Worm (Caenorhabditis elegans) whole organism, L2 larva: ENCODE results near the gene pri-1.

Experiments
- C34F6.9 ChIP-seq: fragments of 150-350 bp; optimal IDR thresholded peaks from 2 replicates; lab custom pipeline; 2014; ENCODE audit warnings: missing biosample characterization, missing genetic modification characterization
- F13H6.1 ChIP-seq: sonication (generic microtip); optimal IDR thresholded peaks from 2 replicates; lab custom pipeline; 2016; ENCODE audit warnings: missing genetic modification characterization, missing compliant biosample characterization
- Y55F3AM.14 ChIP-seq: fragments of 200-800 bp; sonication (Bioruptor generic); optimal IDR thresholded peaks from 2 replicates; lab custom pipeline; 2018; ENCODE audit warnings: mild to moderate bottlenecking, missing genetic modification characterization, missing compliant biosample characterization
- ZK546.5 ChIP-seq: sonication (generic microtip); optimal IDR thresholded peaks from 2 replicates; lab custom pipeline; 2017; ENCODE audit warnings: missing biosample characterization, missing genetic modification characterization
- alr-1 ChIP-seq: fragments of 150-350 bp; optimal IDR thresholded peaks from 2 replicates; lab custom pipeline; 2014; ENCODE audit warnings: missing biosample characterization, missing genetic modification characterization
- aly-2 ChIP-seq: fragments of 150-350 bp; optimal IDR thresholded peaks from 2 replicates; lab custom pipeline; 2014; ENCODE audit warnings: missing biosample characterization, missing genetic modification characterization
- blmp-1 ChIP-seq: sonication (generic microtip); optimal IDR thresholded peaks from 2 replicates; lab custom pipeline; 2017; ENCODE audit warnings: missing genetic modification characterization, mild to moderate bottlenecking, missing compliant biosample characterization, antibody characterized with exemption, moderate library complexity; ENCODE audit not compliant: insufficient read depth
- crh-2 ChIP-seq: sonication (generic microtip); optimal IDR thresholded peaks from 2 replicates; lab custom pipeline; 2017; ENCODE audit warnings: missing biosample characterization, missing genetic modification characterization
- egl-27 ChIP-seq: sonication (generic microtip); optimal IDR thresholded peaks from 3 replicates; lab custom pipeline; 2017; ENCODE audit warnings: missing biosample characterization, missing genetic modification reagents, missing genetic modification characterization
- elt-1 ChIP-seq: fragments of 150-350 bp; optimal IDR thresholded peaks from 2 replicates; lab custom pipeline; 2014; ENCODE audit warnings: missing biosample characterization, missing genetic modification characterization
- elt-3 ChIP-seq: sonication (generic microtip); optimal IDR thresholded peaks from 2 replicates; lab custom pipeline; 2017; ENCODE audit warnings: missing biosample characterization, missing genetic modification characterization
- fos-1 ChIP-seq: fragments of 150-350 bp; optimal IDR thresholded peaks from 2 replicates; lab custom pipeline; 2014; ENCODE audit warnings: missing biosample characterization, missing genetic modification characterization
- gmeb-1 ChIP-seq: fragments of 150-350 bp; optimal IDR thresholded peaks from 2 replicates; lab custom pipeline; 2014; ENCODE audit warnings: missing biosample characterization, missing genetic modification characterization
- lin-11 ChIP-seq: fragments of 150-350 bp; sonication (generic microtip); optimal IDR thresholded peaks from 2 replicates; lab custom pipeline; 2014; ENCODE audit warnings: missing biosample characterization, missing genetic modification characterization, inconsistent platforms, mixed read lengths
- lin-13 ChIP-seq: fragments of 150-350 bp; optimal IDR thresholded peaks from 2 replicates; lab custom pipeline; 2014; ENCODE audit warnings: missing biosample characterization, missing genetic modification reagents, missing genetic modification characterization
- lin-39 ChIP-seq: fragments of 150-350 bp; optimal IDR thresholded peaks from 2 replicates; lab custom pipeline; 2014; ENCODE audit warnings: missing biosample characterization, missing genetic modification reagents, missing genetic modification characterization
- lsy-2 ChIP-seq, 2 experiments: fragments of 150-350 bp in 1 of 2; sonication (generic microtip) in 1 of 2; optimal IDR thresholded peaks; 2 replicates each; lab custom pipeline; 2014 to 2017; ENCODE audit warnings: missing biosample characterization in 2 of 2, missing genetic modification characterization in 2 of 2
- mab-5 ChIP-seq: fragments of 150-350 bp; optimal IDR thresholded peaks from 2 replicates; lab custom pipeline; 2014; ENCODE audit warnings: missing biosample characterization, missing genetic modification characterization
- mbf-1 ChIP-seq: sonication (generic microtip); optimal IDR thresholded peaks from 2 replicates; lab custom pipeline; 2017; ENCODE audit warnings: missing biosample characterization, missing genetic modification characterization
- mdl-1 ChIP-seq, 2 experiments: fragments of 150-350 bp in 1 of 2; sonication (generic microtip) in 1 of 2; optimal IDR thresholded peaks; 2 replicates each; lab custom pipeline; 2017; ENCODE audit warnings: missing biosample characterization in 2 of 2, missing genetic modification characterization in 2 of 2
- nhr-11 ChIP-seq: fragments of 150-350 bp; optimal IDR thresholded peaks from 2 replicates; lab custom pipeline; 2014; ENCODE audit warnings: missing biosample characterization, missing genetic modification characterization
- nhr-12 ChIP-seq: fragments of 150-350 bp; optimal IDR thresholded peaks from 2 replicates; lab custom pipeline; 2014; ENCODE audit warnings: missing biosample characterization, missing genetic modification characterization
- nhr-129 ChIP-seq: fragments of 150-350 bp; optimal IDR thresholded peaks from 2 replicates; lab custom pipeline; 2014; ENCODE audit warnings: missing biosample characterization, missing genetic modification characterization
- nhr-237 ChIP-seq: fragments of 150-350 bp; optimal IDR thresholded peaks from 2 replicates; lab custom pipeline; 2014; ENCODE audit warnings: missing biosample characterization, missing genetic modification characterization
- nhr-25 ChIP-seq: fragments of 150-350 bp; sonication (generic microtip); optimal IDR thresholded peaks from 3 replicates; lab custom pipeline; 2014; ENCODE audit warnings: missing biosample characterization, missing genetic modification characterization
- nhr-6 ChIP-seq: fragments of 150-350 bp; optimal IDR thresholded peaks from 2 replicates; lab custom pipeline; 2014; ENCODE audit warnings: missing biosample characterization, missing genetic modification characterization
- peb-1 ChIP-seq: fragments of 150-350 bp; optimal IDR thresholded peaks from 2 replicates; lab custom pipeline; 2014; ENCODE audit warnings: missing biosample characterization, missing genetic modification characterization
- sem-4 ChIP-seq: fragments of 150-350 bp; optimal IDR thresholded peaks from 2 replicates; lab custom pipeline; 2014; ENCODE audit warnings: missing biosample characterization, missing genetic modification reagents, missing genetic modification characterization
- skn-1 ChIP-seq: sonication (generic microtip); optimal IDR thresholded peaks from 2 replicates; lab custom pipeline; 2017; ENCODE audit warnings: missing biosample characterization, missing genetic modification characterization
- sma-3 ChIP-seq: sonication (generic microtip); optimal IDR thresholded peaks from 2 replicates; lab custom pipeline; 2016; ENCODE audit warnings: missing genetic modification reagents, missing genetic modification characterization, missing compliant biosample characterization
- sma-9 ChIP-seq, 2 experiments: fragments of 150-350 bp in 1 of 2; sonication (generic microtip) in 1 of 2; optimal IDR thresholded peaks; 2 replicates each; lab custom pipeline; 2014 to 2016; ENCODE audit warnings: missing genetic modification characterization in 2 of 2, mild to moderate bottlenecking in 1 of 2, missing biosample characterization in 1 of 2, missing compliant biosample characterization in 1 of 2, missing genetic modification reagents in 1 of 2, moderate library complexity in 1 of 2
- snpc-4 ChIP-seq: fragments of 150-350 bp; optimal IDR thresholded peaks from 2 replicates; lab custom pipeline; 2014; ENCODE audit warnings: missing biosample characterization, missing genetic modification characterization
- unc-39 ChIP-seq: fragments of 150-350 bp; optimal IDR thresholded peaks from 2 replicates; lab custom pipeline; 2014; ENCODE audit warnings: missing biosample characterization, missing genetic modification characterization
- unc-55 ChIP-seq: fragments of 150-350 bp; sonication (generic microtip); optimal IDR thresholded peaks from 3 replicates; lab custom pipeline; 2014; ENCODE audit warnings: missing biosample characterization, missing genetic modification reagents, missing genetic modification characterization
- unc-62 ChIP-seq: fragments of 150-350 bp; optimal IDR thresholded peaks from 2 replicates; lab custom pipeline; 2014; ENCODE audit warnings: missing biosample characterization, missing genetic modification reagents, missing genetic modification characterization
- zag-1 ChIP-seq: fragments of 150-350 bp; optimal IDR thresholded peaks from 2 replicates; lab custom pipeline; 2014; ENCODE audit warnings: missing biosample characterization, missing genetic modification characterization
- ztf-1 ChIP-seq: fragments of 200-800 bp; sonication (Bioruptor generic); conservative IDR thresholded peaks from 2 replicates; pipeline ENCODE4 v1.3.6; 2022; ENCODE audit warnings: missing genetic modification characterization, missing compliant biosample characterization
- ztf-11 ChIP-seq: sonication (generic microtip); optimal IDR thresholded peaks from 2 replicates; lab custom pipeline; 2017; ENCODE audit warnings: missing biosample characterization, missing genetic modification characterization
- ztf-4 ChIP-seq: fragments of 150-350 bp; optimal IDR thresholded peaks from 2 replicates; lab custom pipeline; 2014; ENCODE audit warnings: missing biosample characterization, missing genetic modification characterization

pri-1 gene

DNA sequence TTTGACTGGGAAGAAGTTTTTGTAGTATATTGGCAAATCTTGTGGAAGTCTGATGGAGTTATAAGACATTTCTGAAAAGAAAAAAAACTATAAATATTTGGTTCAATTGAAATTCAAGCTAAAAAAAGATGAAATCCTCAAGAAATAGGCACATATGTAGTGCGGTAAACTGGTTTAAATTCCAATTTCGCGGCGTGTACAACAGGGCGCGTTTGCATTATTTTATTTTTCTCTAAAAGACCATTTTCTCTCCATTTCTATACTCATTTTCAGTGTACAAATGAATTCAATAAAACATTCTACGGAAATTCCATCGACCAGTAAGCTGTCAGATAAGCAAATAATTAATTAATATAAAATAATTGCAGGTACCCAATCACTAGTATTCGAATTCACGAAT lies at the start of gene pri-1, which contains the start of gene F58A4.6:
TSS of gene pri-1 (minus strand) at position 71 of the 400 bp plus-strand sequence.
TSS of gene F58A4.6 (plus strand) at position 272 of the 400 bp plus-strand sequence.
- TF ChIP-seq elt-3 (tag; lab: Kevin White, UChicago) (no peak), nhr-11 (tag; lab: Kevin White, UChicago) (no peak), C34F6.9 (tag; lab: Kevin White, UChicago) (peak; percentile 68), egl-27 (tag; lab: Kevin White, UChicago) (no peak), gmeb-1 (tag; lab: Kevin White, UChicago) (peak; percentile 84)

DNA sequence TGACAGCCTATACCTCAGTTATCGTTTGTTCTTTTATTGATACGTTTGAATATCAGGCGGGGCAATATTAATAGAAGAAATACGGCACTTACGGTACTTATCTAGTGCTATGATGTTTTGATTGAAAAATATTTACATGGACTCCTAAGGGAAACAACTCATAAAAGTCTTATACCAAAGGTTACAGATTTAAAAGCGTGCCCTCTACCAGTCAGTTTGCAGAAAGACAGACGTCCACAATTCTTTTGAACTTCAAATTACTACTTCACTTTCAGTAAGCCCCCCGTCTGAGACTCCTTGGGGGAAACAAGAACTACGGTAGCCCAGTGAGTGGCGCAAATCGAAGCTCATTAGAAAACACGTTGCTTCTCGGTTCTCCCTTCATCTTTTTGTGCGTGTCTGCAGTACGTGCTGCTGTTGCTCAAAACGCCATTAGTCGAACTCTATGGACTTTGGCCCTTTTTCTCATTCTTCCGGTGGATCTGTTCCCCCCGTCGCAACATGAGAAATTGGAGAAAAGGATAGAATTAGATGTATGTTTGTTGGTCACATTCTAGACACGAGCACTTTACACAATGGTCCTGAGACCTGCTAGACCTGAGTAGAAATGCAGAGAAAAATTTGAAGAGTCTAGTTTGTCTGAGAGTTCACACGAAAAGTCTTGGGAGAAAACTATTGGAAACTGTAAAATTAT lies 48.3 kb upstream of the pri-1 start:
- TF ChIP-seq elt-3 (tag; lab: Kevin White, UChicago) (no peak), egl-27 (tag; lab: Kevin White, UChicago) (no peak), snpc-4 (tag; lab: Kevin White, UChicago) (no peak), C34F6.9 (tag; lab: Kevin White, UChicago) (peak; percentile 32), crh-2 (tag; lab: Kevin White, UChicago) (no peak), blmp-1 (no peak), ztf-1 (GFP tag; lab: Robert Waterston, UW) (no peak), ztf-4 (no peak), fos-1 (tag; lab: Kevin White, UChicago) (no peak), F13H6.1 (peak; percentile 74), elt-1 (tag; lab: Kevin White, UChicago) (no peak), zag-1 (no peak), mdl-1 (tag; optimal IDR thresholded peaks at IDR 0.05; lab: Kevin White, UChicago) (no peak), mab-5 (tag; lab: Kevin White, UChicago) (peak; percentile 10), lin-13 (no peak), Y55F3AM.14 (GFP tag; lab: Kevin White, UChicago) (no peak), mbf-1 (tag; lab: Kevin White, UChicago) (no peak), alr-1 (tag; lab: Kevin White, UChicago) (no peak), unc-55 (no peak), nhr-12 (tag; lab: Kevin White, UChicago) (no peak), ztf-11 (no peak), sma-9 (GFP tag; optimal IDR thresholded peaks at IDR 0.05; lab: Kevin White, UChicago) (peak; percentile 65), sma-9 (tag; optimal IDR thresholded peaks at IDR 0.05; lab: Kevin White, UChicago) (no peak), lsy-2 (tag; optimal IDR thresholded peaks at IDR 0.05; lab: Kevin White, UChicago) (peak in 1 of 2 experiments; percentile 47), lin-39 (tag; lab: Kevin White, UChicago) (no peak), nhr-11 (tag; lab: Kevin White, UChicago) (no peak), ZK546.5 (tag; lab: Kevin White, UChicago) (no peak), aly-2 (no peak), skn-1 (tag; lab: Kevin White, UChicago) (no peak), sem-4 (tag; lab: Kevin White, UChicago) (peak; percentile 21), gmeb-1 (tag; lab: Kevin White, UChicago) (no peak), nhr-237 (no peak), nhr-129 (tag; lab: Kevin White, UChicago) (peak; percentile 35), unc-39 (tag; lab: Kevin White, UChicago) (no peak), lin-11 (tag; lab: Kevin White, UChicago) (no peak), nhr-6 (tag; lab: Kevin White, UChicago) (no peak)

DNA sequence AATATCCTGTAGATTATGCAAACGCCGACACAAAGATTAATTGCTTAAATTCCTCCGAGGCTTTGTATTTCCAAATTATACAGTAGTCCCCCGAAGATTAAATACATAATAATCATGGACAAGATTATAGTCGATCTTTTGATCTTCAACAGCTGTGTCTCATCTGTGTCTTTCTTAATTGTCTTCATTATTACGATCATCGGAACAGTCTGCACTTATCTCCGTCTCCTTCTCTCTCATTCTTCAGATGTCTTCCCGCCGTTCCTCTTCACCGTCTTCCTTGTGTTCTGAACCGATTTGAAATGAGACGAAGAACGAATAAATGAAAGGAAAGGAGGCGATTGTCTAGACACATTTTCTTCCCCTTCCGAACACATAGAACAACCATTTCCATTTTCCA lies 47.0 kb upstream of the pri-1 start:
- TF ChIP-seq nhr-25 (tag; lab: Kevin White, UChicago) (no peak), unc-55 (no peak), unc-62 (GFP tag; lab: Kevin White, UChicago) (no peak), sma-3 (no peak), fos-1 (tag; lab: Kevin White, UChicago) (no peak), sma-9 (GFP tag; optimal IDR thresholded peaks at IDR 0.05; lab: Kevin White, UChicago) (peak; percentile 71), sma-9 (tag; optimal IDR thresholded peaks at IDR 0.05; lab: Kevin White, UChicago) (no peak), snpc-4 (tag; lab: Kevin White, UChicago) (no peak), sem-4 (tag; lab: Kevin White, UChicago) (peak; percentile 63), peb-1 (tag; lab: Kevin White, UChicago) (no peak)
